Worm (Caenorhabditis elegans) whole organism, L4 larva: ENCODE results near the gene ten-1.

Source experiments
- ama-1 ChIP-seq: fragments of 150-350 bp; optimal IDR thresholded peaks from 2 replicates; lab custom pipeline; 2014; ENCODE audit warnings: inconsistent platforms, mixed read lengths
- duxl-1 ChIP-seq: sonication (generic microtip); optimal IDR thresholded peaks from 2 replicates; lab custom pipeline; 2016; ENCODE audit warnings: mild to moderate bottlenecking, missing genetic modification characterization, moderate library complexity, missing compliant biosample characterization; ENCODE audit not compliant: poor library complexity
- lin-38 ChIP-seq: fragments of 200-800 bp; sonication (Bioruptor generic); IDR thresholded peaks from 2 replicates; pipeline ENCODE4 v1.3.6; 2022; ENCODE audit warnings: missing genetic modification reagents, missing genetic modification characterization, missing compliant biosample characterization
- nhr-11 ChIP-seq: fragments of 150-350 bp; optimal IDR thresholded peaks from 2 replicates; lab custom pipeline; 2014; ENCODE audit warnings: missing biosample characterization, missing genetic modification characterization
- skn-1 ChIP-seq: fragments of 150-350 bp; optimal IDR thresholded peaks from 2 replicates; lab custom pipeline; 2014; ENCODE audit warnings: missing biosample characterization, missing genetic modification characterization
- snpc-4 ChIP-seq: fragments of 150-350 bp; optimal IDR thresholded peaks from 2 replicates; lab custom pipeline; 2014; ENCODE audit warnings: missing biosample characterization, missing genetic modification characterization
- spr-1 ChIP-seq: sonication (generic microtip); optimal IDR thresholded peaks from 2 replicates; lab custom pipeline; 2016; ENCODE audit warnings: mild to moderate bottlenecking, missing genetic modification characterization, missing compliant biosample characterization
- zag-1 ChIP-seq: fragments of 150-350 bp; optimal IDR thresholded peaks from 2 replicates; lab custom pipeline; 2014; ENCODE audit warnings: missing biosample characterization, missing genetic modification characterization

- TF ChIP-seq zag-1 (no peak), ama-1 (lab: Kevin White, UChicago) (no peak), lin-38 (no peak), spr-1 (tag; lab: Kevin White, UChicago) (no peak), duxl-1 (tag; lab: Kevin White, UChicago) (no peak), snpc-4 (no peak), nhr-11 (tag; lab: Kevin White, UChicago) (no peak), skn-1 (tag; lab: Kevin White, UChicago) (no peak)
Measured at ce11 chrIII:6869996-6870395, 49.3 kb downstream of the ten-1 start, which contains the start of gene K04C2.8.
